Worm (Caenorhabditis elegans): Measurements from ENCODE around the gene srh-80.

- TF ChIP-seq B0310.2 (tag; optimal IDR thresholded peaks at IDR 0.05) (no peak), tbx-37 (GFP tag; conservative IDR thresholded peaks at IDR 0.05) (no peak), F13C5.2 (tag; optimal IDR thresholded peaks at IDR 0.05) (no peak)
These were observed 28.9 kb downstream of the srh-80 start for ce11 chrV:248636-249035.
